Worm (Caenorhabditis elegans): ENCODE data around the gene str-150.

str-150 gene

ce11 chrV:16617462-16617861 is 34.4 kb downstream of the str-150 start, which contains the start of gene Y70C5A.4:
TSS of gene Y70C5A.4 (plus strand) at chrV:16617762.
- TF ChIP-seq sdz-12 (GFP tag; optimal IDR thresholded peaks at IDR 0.05) = no peak
- TF ChIP-seq ceh-20 (GFP tag; IDR thresholded peaks at IDR 0.05) = no peak
- no peak for TF ChIP-seq zip-2 (tag; optimal IDR thresholded peaks at IDR 0.05)
- TF ChIP-seq egl-27 (tag; optimal IDR thresholded peaks at IDR 0.05) = no peak
- TF ChIP-seq pqm-1 (tag; optimal IDR thresholded peaks at IDR 0.05) = no peak
- TF ChIP-seq ces-1 (GFP tag; optimal IDR thresholded peaks at IDR 0.05) = no peak
- TF ChIP-seq nhr-76 (tag; optimal IDR thresholded peaks at IDR 0.05) = no peak

DNA sequence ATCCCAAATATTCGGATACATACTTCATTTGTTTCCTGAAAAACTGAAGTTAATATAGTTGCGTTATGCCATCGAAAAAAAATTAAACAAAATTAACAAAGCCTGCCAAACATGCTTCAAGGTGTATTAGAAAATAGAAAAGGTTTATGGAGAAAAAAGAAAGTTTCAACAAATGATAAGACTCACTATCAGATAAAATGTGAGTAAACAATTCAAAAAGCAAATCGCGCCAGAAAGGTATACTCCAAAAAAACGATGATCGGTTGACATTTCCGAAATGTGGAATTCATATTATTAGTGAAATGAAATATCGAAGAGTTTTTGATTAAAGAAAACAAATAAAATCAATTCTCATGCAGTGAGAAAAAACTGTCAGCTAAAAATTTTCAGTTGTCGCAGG is 37.8 kb downstream of the str-150 start, which contains the start of gene Y70C5A.3:
Y70C5A.3 (minus strand) TSS at position 50 of the 400 bp plus-strand sequence.
- no peak for TF ChIP-seq daf-16 (GFP tag; optimal IDR thresholded peaks at IDR 0.05)
- TF ChIP-seq daf-16 (tag; optimal IDR thresholded peaks at IDR 0.05) = peak; percentile 92
- TF ChIP-seq R02D3.7 (tag; optimal IDR thresholded peaks at IDR 0.05) = no peak
- peak; percentile 34 for TF ChIP-seq pqm-1 (tag; optimal IDR thresholded peaks at IDR 0.05)
- peak in 1 of 2 experiments; percentile 76 for TF ChIP-seq unc-62 (GFP tag; optimal IDR thresholded peaks at IDR 0.05 in 1 of 2)
- no peak for TF ChIP-seq unc-62 (tag; optimal IDR thresholded peaks at IDR 0.05)
- peak; percentile 42 for TF ChIP-seq dve-1 (tag; optimal IDR thresholded peaks at IDR 0.05; ENCODE audit: insufficient read depth)

DNA sequence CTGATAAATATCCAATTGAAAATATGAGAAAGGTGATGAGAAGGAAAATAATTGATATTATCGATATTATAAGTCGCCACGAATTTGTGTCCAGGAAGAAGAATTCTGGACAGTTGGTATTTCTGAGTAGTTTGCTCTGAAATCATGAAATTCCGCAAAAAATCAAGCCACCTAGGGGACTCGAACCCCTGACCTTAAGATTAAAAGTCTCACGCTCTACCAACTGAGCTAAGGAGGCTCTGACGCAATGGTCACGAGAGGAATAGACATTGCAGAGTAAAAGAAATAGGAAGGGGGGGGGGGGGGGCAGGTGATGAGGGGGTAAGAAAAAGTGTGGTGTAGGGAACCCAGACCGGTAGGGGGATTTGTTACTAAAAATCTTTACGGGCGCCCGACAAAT is 38.8 kb downstream of the str-150 start:
- TF ChIP-seq spr-3 (GFP tag; optimal IDR thresholded peaks at IDR 0.05) (peak; percentile 33), lir-3 (tag; optimal IDR thresholded peaks at IDR 0.05) (no peak), nhr-111 (GFP tag; optimal IDR thresholded peaks at IDR 0.05) (peak; percentile 1), lim-7 (GFP tag; IDR thresholded peaks at IDR 0.05) (peak; percentile 77), dmd-6 (GFP tag; IDR thresholded peaks at IDR 0.05) (peak; percentile 38), vab-7 (GFP tag; IDR thresholded peaks at IDR 0.05) (peak; percentile 54; the same call in 1 of the 2 replicates), T26A8.4 (GFP tag; IDR thresholded peaks at IDR 0.05) (peak; percentile 27; the same call in 1 of the 2 replicates), arid-1 (GFP tag; conservative IDR thresholded peaks at IDR 0.05) (peak; percentile 49; the same call in 1 of the 2 replicates), D1046.2 (GFP tag; IDR thresholded peaks at IDR 0.05) (0 out of 2 replicates have a peak, but pooled peaks have one; percentile 53), mdt-29 (GFP tag; IDR thresholded peaks at IDR 0.05) (0 out of 2 replicates have a peak, but pooled peaks have one; percentile 26), gei-8 (GFP tag; optimal IDR thresholded peaks at IDR 0.05) (no peak)

DNA sequence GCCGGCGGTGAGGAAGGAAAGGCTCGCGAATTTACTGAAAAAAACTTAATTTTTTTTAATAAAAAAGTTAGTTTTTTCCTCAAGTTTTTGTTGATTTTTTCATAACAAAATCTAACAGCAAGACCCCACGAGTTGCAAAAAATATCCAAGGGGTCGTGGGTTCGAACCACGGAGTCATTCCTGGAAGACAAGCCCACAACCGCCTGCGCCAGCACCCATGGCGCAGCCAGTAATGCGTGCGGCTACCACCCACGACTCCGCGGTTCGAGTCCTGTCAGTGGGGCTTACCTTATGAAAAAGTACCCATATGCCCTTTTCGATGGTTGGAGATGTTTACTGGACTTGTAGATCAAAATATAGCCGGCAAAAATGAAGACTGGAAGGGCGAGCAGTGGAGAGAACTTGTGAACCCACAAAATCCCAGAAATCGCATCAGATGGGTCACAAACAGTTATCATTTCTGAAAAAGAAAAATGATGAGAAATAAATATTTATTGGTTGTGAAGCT is 39.7 kb downstream of the str-150 start, which contains the start of gene Y70C5A.2:
Y70C5A.2 (minus strand) TSS at position 458 of the 508 bp plus-strand sequence.
- no peak for TF ChIP-seq tag-97 (GFP tag; IDR thresholded peaks at IDR 0.05)
- 0 out of 2 replicates have a peak, but pooled peaks have one; percentile 9 for TF ChIP-seq snpc-1.2 (GFP tag; IDR thresholded peaks at IDR 0.05)
- peak in 1 of 2 experiments; percentile 20 for TF ChIP-seq unc-62 (GFP tag; optimal IDR thresholded peaks at IDR 0.05 in 1 of 2)
- TF ChIP-seq unc-62 (tag; optimal IDR thresholded peaks at IDR 0.05) = no peak

DNA sequence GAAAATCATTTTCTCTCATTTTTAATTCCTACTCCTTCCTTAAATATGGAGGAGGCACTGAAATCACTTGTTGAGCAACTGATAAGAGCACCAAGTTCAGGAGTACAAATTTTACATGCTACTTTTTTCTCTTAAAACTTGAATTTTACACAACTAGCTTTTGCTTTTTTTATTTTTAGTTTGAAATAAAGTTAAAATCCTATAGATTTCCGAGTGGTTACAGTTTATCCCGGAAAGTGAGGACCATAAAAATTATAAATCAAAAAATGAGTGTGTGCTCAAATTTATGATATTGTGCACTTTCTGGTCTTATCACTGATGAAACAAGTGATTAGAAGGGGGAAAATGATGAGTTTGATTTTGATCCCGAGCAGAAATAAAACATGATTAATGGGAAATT is 44.9 kb downstream of the str-150 start, which contains the start of gene oac-53:
oac-53 (minus strand) TSS at position 9 of the 400 bp plus-strand sequence.
- TF ChIP-seq ztf-7 (tag; optimal IDR thresholded peaks at IDR 0.05) = no peak
- no peak for TF ChIP-seq ceh-44 (GFP tag; IDR thresholded peaks at IDR 0.05)
- TF ChIP-seq F26F4.8 (GFP tag; conservative IDR thresholded peaks at IDR 0.05) = no peak
- no peak for TF ChIP-seq set-16 (GFP tag; IDR thresholded peaks at IDR 0.05)
- no peak; the same call in 1 of the 2 replicates for TF ChIP-seq dmd-6 (GFP tag; IDR thresholded peaks at IDR 0.05)
- TF ChIP-seq php-3 (GFP tag; IDR thresholded peaks at IDR 0.05) = peak; percentile 59; the same call in 1 of the 2 replicates
- TF ChIP-seq dmd-8 (GFP tag; IDR thresholded peaks at IDR 0.05) = no peak
- TF ChIP-seq nhr-48 (tag; optimal IDR thresholded peaks at IDR 0.05) = no peak
- peak; percentile 4 for TF ChIP-seq hlh-11 (tag; optimal IDR thresholded peaks at IDR 0.05)
- no peak for TF ChIP-seq vab-7 (GFP tag; IDR thresholded peaks at IDR 0.05)
- peak; percentile 7 for TF ChIP-seq nhr-28 (tag; optimal IDR thresholded peaks at IDR 0.05)
- TF ChIP-seq nhr-77 (tag; optimal IDR thresholded peaks at IDR 0.05) = no peak
- no peak for TF ChIP-seq skn-1 (tag; optimal IDR thresholded peaks at IDR 0.05)
- TF ChIP-seq pqm-1 (tag; optimal IDR thresholded peaks at IDR 0.05) = peak; percentile 62
- TF ChIP-seq mxl-3 (GFP tag; optimal IDR thresholded peaks at IDR 0.05) = no peak
- TF ChIP-seq cey-2 (tag; optimal IDR thresholded peaks at IDR 0.05; ENCODE audit: borderline replicate concordance, insufficient read depth) = no peak
- TF ChIP-seq mdt-29 (GFP tag; IDR thresholded peaks at IDR 0.05) = no peak
- TF ChIP-seq Y105C5A.15 (GFP tag; IDR thresholded peaks at IDR 0.05) = no peak
- TF ChIP-seq hif-1 (tag; optimal IDR thresholded peaks at IDR 0.05) = no peak
- TF ChIP-seq zip-11 (GFP tag; IDR thresholded peaks at IDR 0.05) = no peak
- no peak for TF ChIP-seq lir-3 (tag; optimal IDR thresholded peaks at IDR 0.05)

Data from whole organism, L4 larva.